Worm (Caenorhabditis elegans) whole organism, mixed stage, embryonic: ENCODE results near the gene vha-5.

Experiments used
- blmp-1 ChIP-seq: fragments of 150-350 bp; optimal IDR thresholded peaks from 2 replicates; lab custom pipeline; 2014; ENCODE audit warnings: missing biosample characterization, missing genetic modification characterization
- flh-1 ChIP-seq: fragments of 200-800 bp; sonication (Bioruptor generic); optimal IDR thresholded peaks from 2 replicates; lab custom pipeline; 2018; ENCODE audit warnings: mild to moderate bottlenecking, missing genetic modification characterization, moderate library complexity, missing compliant biosample characterization
- lin-13 ChIP-seq: fragments of 150-350 bp; optimal IDR thresholded peaks from 2 replicates; lab custom pipeline; 2014; ENCODE audit warnings: missing biosample characterization, missing genetic modification characterization
- lin-32 ChIP-seq: fragments of 200-800 bp; sonication (Bioruptor generic); optimal IDR thresholded peaks from 2 replicates; lab custom pipeline; 2018; ENCODE audit warnings: mild to moderate bottlenecking, missing genetic modification characterization, missing compliant biosample characterization
- lsy-2 ChIP-seq: fragments of 150-350 bp; optimal IDR thresholded peaks from 2 replicates; lab custom pipeline; 2014; ENCODE audit warnings: missing biosample characterization, missing genetic modification characterization
- sem-2 ChIP-seq: fragments of 200-800 bp; sonication (Bioruptor generic); optimal IDR thresholded peaks from 2 replicates; lab custom pipeline; 2018; ENCODE audit warnings: mild to moderate bottlenecking, missing genetic modification characterization, missing compliant biosample characterization
- snpc-4 ChIP-seq: fragments of 150-350 bp; optimal IDR thresholded peaks from 2 replicates; lab custom pipeline; 2014; ENCODE audit warnings: missing biosample characterization, missing genetic modification characterization
- unc-120 ChIP-seq: sonication (generic microtip); optimal IDR thresholded peaks from 2 replicates; lab custom pipeline; 2017; ENCODE audit warnings: missing genetic modification characterization, missing compliant biosample characterization; ENCODE audit not compliant: poor library complexity, severe bottlenecking
- unc-62 ChIP-seq: fragments of 150-350 bp; optimal IDR thresholded peaks from 2 replicates; lab custom pipeline; 2014; ENCODE audit warnings: missing biosample characterization, missing genetic modification reagents, missing genetic modification characterization

- no peak for TF ChIP-seq unc-62 (GFP tag; lab: Kevin White, UChicago)
- no peak for TF ChIP-seq lin-13 (tag; lab: Kevin White, UChicago)
- TF ChIP-seq lsy-2 (tag; lab: Kevin White, UChicago), result no peak
- no peak for TF ChIP-seq snpc-4
- TF ChIP-seq sem-2 (GFP tag; lab: Kevin White, UChicago), result no peak
- TF ChIP-seq blmp-1 (tag; lab: Kevin White, UChicago), result no peak
- no peak for TF ChIP-seq flh-1
- TF ChIP-seq lin-32 (GFP tag; lab: Kevin White, UChicago), result no peak
- TF ChIP-seq unc-120 (tag; lab: Kevin White, UChicago), result no peak
These were observed 25.1 kb downstream of the vha-5 start, which contains the start of gene F35H10.2 for ce11 chrIV:8328913-8329312.
